Worm (Caenorhabditis elegans) whole organism, late embryonic: ENCODE data around the gene F52H2.3.

Experiments used
- C08G9.2 ChIP-seq: sonication (generic microtip); optimal IDR thresholded peaks from 2 replicates; lab custom pipeline; 2016; ENCODE audit warnings: mild to moderate bottlenecking, missing genetic modification characterization, moderate library complexity, missing compliant biosample characterization
- C38D4.7 ChIP-seq: fragments of 200-800 bp; sonication (Bioruptor generic); optimal IDR thresholded peaks from 2 replicates; lab custom pipeline; 2018; ENCODE audit warnings: mild to moderate bottlenecking, missing genetic modification characterization, moderate library complexity, missing compliant biosample characterization
- T23F11.4 ChIP-seq: fragments of 200-800 bp; sonication (Bioruptor generic); optimal IDR thresholded peaks from 2 replicates; lab custom pipeline; 2018; ENCODE audit warnings: mild to moderate bottlenecking, missing genetic modification characterization, missing compliant biosample characterization
- ama-1 ChIP-seq: fragments of 150-350 bp; optimal IDR thresholded peaks from 2 replicates; lab custom pipeline; 2014
- ceh-14 ChIP-seq: sonication (generic microtip); optimal IDR thresholded peaks from 2 replicates; lab custom pipeline; 2016; ENCODE audit warnings: missing genotype, missing genetic modification characterization, missing compliant biosample characterization
- ceh-19 ChIP-seq: fragments of 200-800 bp; sonication (Bioruptor generic); optimal IDR thresholded peaks from 2 replicates; lab custom pipeline; 2018; ENCODE audit warnings: mild to moderate bottlenecking, missing genetic modification characterization, missing compliant biosample characterization
- ceh-22 ChIP-seq: sonication (generic microtip); optimal IDR thresholded peaks from 2 replicates; lab custom pipeline; 2017; ENCODE audit warnings: missing biosample characterization, missing genetic modification characterization
- ceh-24 ChIP-seq: sonication (generic microtip); optimal IDR thresholded peaks from 2 replicates; lab custom pipeline; 2016; ENCODE audit warnings: mild to moderate bottlenecking, missing genetic modification characterization, missing compliant biosample characterization
- ceh-30 ChIP-seq: fragments of 150-350 bp; optimal IDR thresholded peaks from 2 replicates; lab custom pipeline; 2014; ENCODE audit warnings: missing biosample characterization, missing genetic modification characterization
- ceh-31 ChIP-seq: sonication (generic microtip); optimal IDR thresholded peaks from 2 replicates; lab custom pipeline; 2016; ENCODE audit warnings: missing genetic modification characterization, missing compliant biosample characterization
- ceh-45 ChIP-seq: fragments of 200-800 bp; sonication (Bioruptor generic); IDR thresholded peaks from 2 replicates; pipeline ENCODE4 v1.3.6; 2022; ENCODE audit warnings: missing genetic modification reagents, missing genetic modification characterization, missing compliant biosample characterization
- elt-2 ChIP-seq: sonication (generic microtip); optimal IDR thresholded peaks from 2 replicates; lab custom pipeline; 2016; ENCODE audit warnings: missing genetic modification reagents, missing genetic modification characterization, missing compliant biosample characterization
- elt-4 ChIP-seq: sonication (generic microtip); optimal IDR thresholded peaks from 2 replicates; lab custom pipeline; 2016; ENCODE audit warnings: missing genetic modification characterization, missing compliant biosample characterization
- fax-1 ChIP-seq: sonication (generic microtip); optimal IDR thresholded peaks from 2 replicates; lab custom pipeline; 2016; ENCODE audit warnings: missing genotype, missing genetic modification characterization, missing compliant biosample characterization
- fkh-10 ChIP-seq: fragments of 150-350 bp; optimal IDR thresholded peaks from 2 replicates; lab custom pipeline; 2014; ENCODE audit warnings: missing biosample characterization, missing genetic modification reagents, missing genetic modification characterization
- fkh-6 ChIP-seq: sonication (generic microtip); optimal IDR thresholded peaks from 2 replicates; lab custom pipeline; 2016; ENCODE audit warnings: missing genetic modification characterization, missing compliant biosample characterization
- gmeb-2 ChIP-seq: sonication (generic microtip); optimal IDR thresholded peaks from 2 replicates; lab custom pipeline; 2016; ENCODE audit warnings: missing genetic modification characterization, inconsistent platforms, missing compliant biosample characterization
- hlh-30 ChIP-seq: sonication (generic microtip); optimal IDR thresholded peaks from 2 replicates; lab custom pipeline; 2017; ENCODE audit warnings: antibody characterized with exemption, missing genetic modification characterization, missing compliant biosample characterization; ENCODE audit not compliant: insufficient read depth
- hlh-6 ChIP-seq: sonication (generic microtip); optimal IDR thresholded peaks from 2 replicates; lab custom pipeline; 2016; ENCODE audit warnings: missing genotype, missing genetic modification characterization, missing compliant biosample characterization
- hlh-8 ChIP-seq: sonication (generic microtip); optimal IDR thresholded peaks from 2 replicates; lab custom pipeline; 2016; ENCODE audit warnings: missing genotype, missing genetic modification characterization, missing compliant biosample characterization
- lim-6 ChIP-seq: sonication (generic microtip); optimal IDR thresholded peaks from 2 replicates; lab custom pipeline; 2016; ENCODE audit warnings: missing genetic modification characterization, missing compliant biosample characterization
- npax-4 ChIP-seq: sonication (generic microtip); optimal IDR thresholded peaks from 2 replicates; lab custom pipeline; 2016; ENCODE audit warnings: missing genetic modification characterization, missing compliant biosample characterization
- pha-2 ChIP-seq: sonication (generic microtip); optimal IDR thresholded peaks from 2 replicates; lab custom pipeline; 2017; ENCODE audit warnings: mild to moderate bottlenecking, missing genetic modification characterization, missing compliant biosample characterization
- pha-4 ChIP-seq: fragments of 150-350 bp; optimal IDR thresholded peaks from 2 replicates; lab custom pipeline; 2018; ENCODE audit warnings: missing biosample characterization, missing genetic modification reagents, missing genetic modification characterization
- ref-2 ChIP-seq: sonication (generic microtip); optimal IDR thresholded peaks from 2 replicates; lab custom pipeline; 2016; ENCODE audit warnings: missing genetic modification characterization, missing compliant biosample characterization
- sox-2 ChIP-seq: fragments of 200-800 bp; sonication (Bioruptor generic); IDR thresholded peaks from 2 replicates; pipeline ENCODE4 v1.3.6; 2022; ENCODE audit warnings: missing genetic modification reagents, missing genetic modification characterization, missing compliant biosample characterization
- sox-4 ChIP-seq: sonication (generic microtip); optimal IDR thresholded peaks from 2 replicates; lab custom pipeline; 2017; ENCODE audit warnings: mild to moderate bottlenecking, missing genetic modification characterization, inconsistent platforms, missing compliant biosample characterization
- syd-9 ChIP-seq: sonication (generic microtip); optimal IDR thresholded peaks from 2 replicates; lab custom pipeline; 2016; ENCODE audit warnings: mild to moderate bottlenecking, missing genetic modification characterization, moderate library complexity, missing compliant biosample characterization
- tbx-2 ChIP-seq: sonication (generic microtip); optimal IDR thresholded peaks from 2 replicates; lab custom pipeline; 2016; ENCODE audit warnings: missing genetic modification characterization, missing compliant biosample characterization
- tbx-7 ChIP-seq: sonication (generic microtip); optimal IDR thresholded peaks from 2 replicates; lab custom pipeline; 2016; ENCODE audit warnings: missing genotype, missing genetic modification characterization, missing compliant biosample characterization
- unc-42 ChIP-seq: sonication (generic microtip); optimal IDR thresholded peaks from 2 replicates; lab custom pipeline; 2016; ENCODE audit warnings: missing genotype, missing genetic modification characterization, missing compliant biosample characterization
- unc-55 ChIP-seq: sonication (generic microtip); optimal IDR thresholded peaks from 2 replicates; lab custom pipeline; 2017; ENCODE audit warnings: missing biosample characterization, missing genetic modification reagents, missing genetic modification characterization
- unc-86 ChIP-seq: sonication (generic microtip); optimal IDR thresholded peaks from 2 replicates; lab custom pipeline; 2016; ENCODE audit warnings: missing genetic modification characterization, missing compliant biosample characterization
- zip-5 ChIP-seq: sonication (generic microtip); optimal IDR thresholded peaks from 2 replicates; lab custom pipeline; 2016; ENCODE audit warnings: missing genetic modification characterization, missing compliant biosample characterization

F52H2.3 gene

DNA sequence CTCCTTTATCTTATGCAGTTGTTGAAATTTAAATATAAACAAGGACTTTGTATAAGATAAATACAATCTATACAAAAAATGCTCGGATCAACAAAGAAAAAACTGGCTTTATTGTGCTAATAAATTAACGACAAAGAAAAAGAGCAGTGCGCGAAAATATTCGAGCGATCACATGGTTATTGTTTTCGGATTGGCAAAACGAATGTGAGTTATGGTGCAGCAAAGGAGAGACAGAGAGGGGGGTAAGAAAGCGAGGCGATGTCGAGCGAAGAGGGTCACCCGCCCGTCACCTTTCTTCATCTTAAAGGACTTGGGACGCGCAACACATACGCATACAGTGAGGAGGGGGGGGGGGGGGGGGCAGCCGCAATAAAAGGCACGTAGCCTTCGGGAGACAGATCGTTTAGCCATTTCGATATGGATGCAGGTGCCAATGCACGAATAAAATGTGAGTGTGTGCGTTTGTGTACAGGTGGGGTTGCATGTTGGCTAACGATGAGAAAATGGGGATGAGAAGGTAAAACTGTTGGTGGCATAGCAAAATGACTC lies 42.4 kb upstream of the F52H2.3 start:
- TF ChIP-seq unc-42 (tag; lab: Kevin White, UChicago) (no peak), ref-2 (no peak), tbx-2 (tag; lab: Kevin White, UChicago) (peak; percentile 16), hlh-30 (tag; lab: Kevin White, UChicago) (peak; percentile 63), ceh-31 (peak; percentile 15)

DNA sequence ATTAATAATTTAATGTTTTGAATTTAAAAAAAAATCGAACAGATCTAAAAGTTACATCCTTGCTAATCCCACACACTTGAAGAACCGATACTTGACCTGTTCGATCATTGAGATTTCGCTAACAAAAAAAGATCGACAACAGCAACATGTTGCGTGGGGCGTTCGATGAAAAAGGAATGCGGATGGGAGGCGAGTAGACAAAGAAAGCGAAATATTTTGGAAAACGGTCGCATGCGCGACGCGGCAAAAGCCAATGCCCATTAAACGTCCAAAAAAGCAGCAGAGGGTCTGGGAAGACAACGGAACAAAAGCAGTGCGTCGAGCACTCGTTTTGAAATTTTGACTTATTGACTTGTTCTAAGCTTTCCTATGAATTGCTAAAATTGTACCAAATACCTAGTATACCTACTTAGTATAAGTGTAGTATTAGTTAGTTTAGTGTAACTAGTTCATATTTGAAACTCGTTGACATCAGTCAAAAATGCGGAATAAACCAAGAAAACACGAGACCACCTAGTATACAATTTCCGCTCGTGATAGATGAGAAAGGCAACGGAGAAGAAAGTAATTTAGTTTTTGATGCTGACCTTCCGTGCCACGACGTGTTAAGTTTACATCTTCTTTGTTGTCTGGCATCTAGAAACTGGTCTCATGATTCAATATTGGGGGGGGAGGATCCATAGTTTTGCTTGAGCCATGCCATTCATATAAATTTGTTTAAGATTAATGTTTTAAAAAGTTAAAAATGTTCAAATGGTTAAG lies 41.2 kb upstream of the F52H2.3 start:
- TF ChIP-seq ceh-19 (GFP tag; lab: Kevin White, UChicago) (no peak), ceh-30 (tag; lab: Kevin White, UChicago) (no peak), unc-42 (tag; lab: Kevin White, UChicago) (no peak), sox-2 (GFP tag; lab: Robert Waterston, UW) (no peak), tbx-7 (no peak), fax-1 (tag; lab: Kevin White, UChicago) (no peak), zip-5 (tag; lab: Kevin White, UChicago) (no peak), T23F11.4 (GFP tag; lab: Kevin White, UChicago) (no peak)

ce11 chrX:2580524-2580981 lies 39.7 kb upstream of the F52H2.3 start, which contains the start of gene H01M10.1:
Gene H01M10.1 (minus strand): TSS chrX:2580574.
- TF ChIP-seq ceh-14 = no peak
- TF ChIP-seq elt-2 = peak; percentile 51
- no peak for TF ChIP-seq pha-4
- TF ChIP-seq ceh-24 = no peak
- no peak for TF ChIP-seq hlh-8 (tag; lab: Kevin White, UChicago)

- TF ChIP-seq unc-42 (tag; lab: Kevin White, UChicago) = no peak
- no peak for TF ChIP-seq pha-2 (tag; lab: Kevin White, UChicago)
- TF ChIP-seq fkh-10 = no peak
- TF ChIP-seq elt-4 (tag; lab: Kevin White, UChicago) = no peak
- no peak for TF ChIP-seq zip-5 (tag; lab: Kevin White, UChicago)
- no peak for TF ChIP-seq tbx-7
- no peak for TF ChIP-seq hlh-6
- no peak for TF ChIP-seq npax-4
- no peak for TF ChIP-seq unc-55 (GFP tag; lab: Kevin White, UChicago)
- no peak for TF ChIP-seq ceh-31
Measured at ce11 chrX:2577442-2577841, 36.6 kb upstream of the F52H2.3 start, which contains the start of gene ttr-42. Gene ttr-42 (plus strand): TSS chrX:2577742.

- TF ChIP-seq ceh-30 (tag; lab: Kevin White, UChicago) (no peak), C08G9.2 (tag; lab: Kevin White, UChicago) (no peak), C38D4.7 (GFP tag; lab: Kevin White, UChicago) (no peak), ceh-45 (no peak), ceh-19 (GFP tag; lab: Kevin White, UChicago) (peak; percentile 10), syd-9 (no peak), unc-86 (tag; lab: Kevin White, UChicago) (no peak), ama-1 (no peak), ceh-31 (peak; percentile 44), lim-6 (tag; lab: Kevin White, UChicago) (no peak), gmeb-2 (tag; lab: Kevin White, UChicago) (no peak), sox-4 (tag; lab: Kevin White, UChicago) (no peak), fkh-6 (no peak), ceh-22 (no peak), fax-1 (tag; lab: Kevin White, UChicago) (no peak)
Measured at ce11 chrX:2572646-2573149, 31.8 kb upstream of the F52H2.3 start, which contains the start of the genes ccd-5 and F52H2.1. Gene ccd-5 (minus strand): TSS chrX:2572653. Gene F52H2.1 (plus strand): TSS chrX:2573099.
